Fruit fly (Drosophila melanogaster) whole organism, embryonic: ENCODE results near the gene ocn.

ENCODE experiments used
- B-H2 ChIP-seq: fragments of 200-800 bp; sonication (Bioruptor generic); optimal IDR thresholded peaks from 2 replicates; lab custom pipeline; 2018; ENCODE audit warnings: missing biosample characterization, mild to moderate bottlenecking, missing genetic modification characterization
- CG11398 ChIP-seq: fragments of 200-800 bp; sonication (Bioruptor generic); optimal IDR thresholded peaks from 2 replicates; lab custom pipeline; 2016; ENCODE audit warnings: missing biosample characterization, missing genetic modification characterization
- CG11560 ChIP-seq: fragments of 200-800 bp; sonication (Bioruptor generic); IDR thresholded peaks from 3 replicates; pipeline ENCODE4 v1.3.6; 2022; ENCODE audit warnings: missing biosample characterization, missing genetic modification characterization
- CG13287 ChIP-seq: fragments of 200-800 bp; sonication (Bioruptor generic); IDR thresholded peaks from 2 replicates; pipeline ENCODE4 v1.3.6; 2022; ENCODE audit warnings: missing biosample characterization, missing genetic modification characterization; ENCODE audit not compliant: partially characterized antibody
- CG1647 ChIP-seq: fragments of 200-800 bp; sonication (Bioruptor generic); optimal IDR thresholded peaks from 3 replicates; lab custom pipeline; 2016; ENCODE audit warnings: missing biosample characterization, missing genetic modification characterization
- CG2712 ChIP-seq: fragments of 200-800 bp; optimal IDR thresholded peaks from 3 replicates; lab custom pipeline; 2019; ENCODE audit warnings: missing biosample characterization, mild to moderate bottlenecking, missing genetic modification characterization, moderate library complexity
- CG31441 ChIP-seq: fragments of 200-800 bp; sonication (Bioruptor generic); IDR thresholded peaks from 2 replicates; pipeline ENCODE4 v1.3.6; 2022; ENCODE audit warnings: missing biosample characterization, missing genetic modification characterization
- CG32532 ChIP-seq: fragments of 200-800 bp; sonication (Bioruptor generic); IDR thresholded peaks from 2 replicates; pipeline ENCODE4 v1.3.6; 2022; ENCODE audit warnings: missing biosample characterization, missing genetic modification characterization
- CG34376 ChIP-seq: fragments of 200-800 bp; sonication (Bioruptor generic); optimal IDR thresholded peaks from 2 replicates; lab custom pipeline; 2018; ENCODE audit warnings: missing biosample characterization, mild to moderate bottlenecking, missing genetic modification characterization
- CG3726 ChIP-seq: fragments of 200-800 bp; sonication (Bioruptor generic); IDR thresholded peaks from 3 replicates; pipeline ENCODE4, ENCODE4 v1.3.6; 2022; ENCODE audit warnings: missing biosample characterization, missing genetic modification characterization
- CG42726 ChIP-seq: fragments of 200-800 bp; sonication (Bioruptor generic); IDR thresholded peaks from 2 replicates; pipeline ENCODE4 v1.3.6; 2022; ENCODE audit warnings: missing biosample characterization, missing genetic modification characterization; ENCODE audit not compliant: partially characterized antibody
- CG4617 ChIP-seq: fragments of 200-800 bp; sonication (Bioruptor generic); optimal IDR thresholded peaks from 3 replicates; lab custom pipeline; 2016; ENCODE audit warnings: missing biosample characterization, missing genetic modification characterization, borderline replicate concordance
- CG6254 ChIP-seq: fragments of 200-800 bp; sonication (Bioruptor generic); optimal IDR thresholded peaks from 3 replicates; lab custom pipeline; 2017; ENCODE audit warnings: mild to moderate bottlenecking, missing biosample characterization, missing genetic modification reagents, missing genetic modification characterization
- CG6654 ChIP-seq: fragments of 200-800 bp; sonication (Bioruptor generic); optimal IDR thresholded peaks from 2 replicates; lab custom pipeline; 2017; ENCODE audit warnings: missing biosample characterization, mild to moderate bottlenecking, missing genetic modification characterization
- CG7963 ChIP-seq: fragments of 200-800 bp; sonication (Bioruptor generic); IDR thresholded peaks from 3 replicates; pipeline ENCODE4 v1.3.6; 2022; ENCODE audit warnings: missing biosample characterization, missing genetic modification characterization; ENCODE audit not compliant: partially characterized antibody
- CG8089 ChIP-seq: fragments of 200-800 bp; sonication (Bioruptor generic); optimal IDR thresholded peaks from 3 replicates; lab custom pipeline; 2016; ENCODE audit warnings: missing biosample characterization, missing genetic modification characterization
- CG8388 ChIP-seq: fragments of 200-800 bp; sonication (Bioruptor generic); optimal IDR thresholded peaks from 2 replicates; lab custom pipeline; 2019; ENCODE audit warnings: missing biosample characterization, mild to moderate bottlenecking, missing genetic modification characterization, moderate library complexity
- CG9797 ChIP-seq: fragments of 200-800 bp; sonication (Bioruptor generic); optimal IDR thresholded peaks from 3 replicates; lab custom pipeline; 2018; ENCODE audit warnings: missing biosample characterization, mild to moderate bottlenecking, missing genetic modification characterization
- Camta ChIP-seq: fragments of 200-800 bp; sonication (Bioruptor generic); optimal IDR thresholded peaks from 2 replicates; lab custom pipeline; 2016; ENCODE audit warnings: missing biosample characterization, missing genetic modification characterization
- Drgx ChIP-seq: fragments of 200-800 bp; sonication (Bioruptor generic); IDR thresholded peaks from 2 replicates; pipeline ENCODE4 v1.3.6; 2022; ENCODE audit warnings: missing biosample characterization, missing genetic modification characterization
- Fer1 ChIP-seq: fragments of 200-800 bp; sonication (Bioruptor generic); optimal IDR thresholded peaks from 2 replicates; lab custom pipeline; 2017; ENCODE audit warnings: missing biosample characterization, mild to moderate bottlenecking, missing genetic modification characterization
- Fer2 ChIP-seq: fragments of 200-800 bp; sonication (Bioruptor generic); optimal IDR thresholded peaks from 2 replicates; lab custom pipeline; 2018; ENCODE audit warnings: missing biosample characterization, mild to moderate bottlenecking, missing genetic modification characterization, moderate library complexity
- GATAe ChIP-seq: fragments of 200-800 bp; sonication (Bioruptor generic); conservative IDR thresholded peaks from 2 replicates; pipeline ENCODE4 v1.3.6; 2022; ENCODE audit warnings: missing biosample characterization, missing genetic modification characterization
- Hr3 ChIP-seq: fragments of 200-800 bp; sonication (Bioruptor generic); optimal IDR thresholded peaks from 3 replicates; lab custom pipeline; 2016; ENCODE audit warnings: missing biosample characterization, missing genetic modification characterization
- Hr51 ChIP-seq, 2 experiments: fragments of 200-800 bp; sonication (Bioruptor generic); optimal IDR thresholded peaks; 2 replicates in 1 of 2; 3 replicates in 1 of 2; lab custom pipeline; 2016 to 2018; ENCODE audit warnings: missing biosample characterization in 2 of 2, missing genetic modification characterization in 2 of 2, mild to moderate bottlenecking in 1 of 2, moderate library complexity in 1 of 2
- Jarid2 ChIP-seq: fragments of 200-800 bp; sonication (Bioruptor generic); optimal IDR thresholded peaks from 3 replicates; lab custom pipeline; 2017; ENCODE audit warnings: mild to moderate bottlenecking, missing biosample characterization, missing genetic modification reagents, missing genetic modification characterization
- Lhr ChIP-seq: fragments of 200-800 bp; sonication (Bioruptor generic); optimal IDR thresholded peaks from 3 replicates; lab custom pipeline; 2017; ENCODE audit warnings: mild to moderate bottlenecking, missing biosample characterization, missing genetic modification reagents, missing genetic modification characterization
- Lim3 ChIP-seq: fragments of 200-800 bp; sonication (Bioruptor generic); IDR thresholded peaks from 2 replicates; pipeline ENCODE4 v1.3.6; 2022; ENCODE audit warnings: missing biosample characterization, missing genetic modification characterization
- Lpt ChIP-seq: fragments of >200 bp; optimal IDR thresholded peaks from 2 replicates; lab custom pipeline; 2018; ENCODE audit warnings: missing biosample characterization, missing genetic modification characterization
- Oaz ChIP-seq: fragments of 200-800 bp; sonication (Bioruptor generic); IDR thresholded peaks from 2 replicates; pipeline ENCODE4 v1.3.6; 2022; ENCODE audit warnings: missing biosample characterization, missing genetic modification characterization
- Xbp1 ChIP-seq: fragments of 200-800 bp; sonication (Bioruptor generic); optimal IDR thresholded peaks from 3 replicates; lab custom pipeline; 2016; ENCODE audit warnings: missing biosample characterization, mild to moderate bottlenecking, missing genetic modification characterization
- az2 ChIP-seq: fragments of 200-800 bp; sonication (Bioruptor generic); optimal IDR thresholded peaks from 3 replicates; lab custom pipeline; 2016; ENCODE audit warnings: missing biosample characterization, missing genetic modification characterization
- croc ChIP-seq: fragments of 200-800 bp; sonication (Bioruptor generic); conservative IDR thresholded peaks from 3 replicates; pipeline ENCODE4 v1.3.6; 2022; ENCODE audit warnings: missing biosample characterization, missing genetic modification characterization
- esg ChIP-seq: fragments of 200-800 bp; sonication (Bioruptor generic); conservative IDR thresholded peaks from 2 replicates; pipeline ENCODE4 v1.3.6; 2022; ENCODE audit warnings: missing biosample characterization, missing genetic modification characterization
- eve ChIP-seq, 2 experiments: fragments of >200 bp; optimal IDR thresholded peaks; 2 replicates each; lab custom pipeline; 2017; ENCODE audit warnings: missing biosample characterization in 2 of 2, missing genetic modification characterization in 2 of 2
- fd102C ChIP-seq: fragments of 200-800 bp; sonication (Bioruptor generic); optimal IDR thresholded peaks from 2 replicates; lab custom pipeline; 2018; ENCODE audit warnings: missing biosample characterization, mild to moderate bottlenecking, missing genetic modification characterization, moderate library complexity
- fd96Cb ChIP-seq: fragments of 200-800 bp; sonication (Bioruptor generic); optimal IDR thresholded peaks from 2 replicates; lab custom pipeline; 2018; ENCODE audit warnings: missing biosample characterization, mild to moderate bottlenecking, missing genetic modification characterization, moderate library complexity
- klu ChIP-seq: fragments of 200-800 bp; sonication (Bioruptor generic); IDR thresholded peaks from 2 replicates; pipeline ENCODE4 v1.3.6; 2022; ENCODE audit warnings: missing biosample characterization, missing genetic modification characterization
- lbe ChIP-seq: fragments of 200-800 bp; sonication (Bioruptor generic); optimal IDR thresholded peaks from 2 replicates; lab custom pipeline; 2016; ENCODE audit warnings: missing biosample characterization, mild to moderate bottlenecking, missing genetic modification characterization
- lilli ChIP-seq: fragments of 200-800 bp; sonication (Bioruptor generic); optimal IDR thresholded peaks from 3 replicates; lab custom pipeline; 2016; ENCODE audit warnings: missing biosample characterization, missing genetic modification characterization
- mam ChIP-seq: fragments of 200-800 bp; sonication (Bioruptor generic); optimal IDR thresholded peaks from 3 replicates; lab custom pipeline; 2016; ENCODE audit warnings: missing biosample characterization, missing genetic modification characterization
- otp ChIP-seq: fragments of 200-800 bp; sonication (Bioruptor generic); IDR thresholded peaks from 3 replicates; pipeline ENCODE4, ENCODE4 v1.3.6; 2022; ENCODE audit warnings: missing biosample characterization, missing genetic modification characterization
- pb ChIP-seq: fragments of 200-800 bp; sonication (Bioruptor generic); optimal IDR thresholded peaks from 3 replicates; lab custom pipeline; 2016; ENCODE audit warnings: missing biosample characterization, missing genetic modification characterization
- pfk ChIP-seq: fragments of 200-800 bp; sonication (Bioruptor generic); optimal IDR thresholded peaks from 2 replicates; lab custom pipeline; 2018; ENCODE audit warnings: missing biosample characterization, mild to moderate bottlenecking, missing genetic modification characterization, moderate library complexity
- phol ChIP-seq: fragments of 200-800 bp; sonication (Bioruptor generic); optimal IDR thresholded peaks from 3 replicates; lab custom pipeline; 2018; ENCODE audit warnings: missing biosample characterization, mild to moderate bottlenecking, missing genetic modification characterization, moderate library complexity
- pnt ChIP-seq: fragments of 200-800 bp; sonication (Bioruptor generic); optimal IDR thresholded peaks from 3 replicates; lab custom pipeline; 2016; ENCODE audit warnings: missing biosample characterization, missing genetic modification characterization
- schlank ChIP-seq: fragments of 200-800 bp; sonication (Bioruptor generic); optimal IDR thresholded peaks from 2 replicates; lab custom pipeline; 2018; ENCODE audit warnings: missing biosample characterization, mild to moderate bottlenecking, missing genetic modification characterization
- sens ChIP-seq: fragments of 200-800 bp; sonication (Bioruptor generic); peaks from one replicate; lab custom pipeline; 2016; ENCODE audit warnings: missing biosample characterization, missing genetic modification characterization
- so ChIP-seq: fragments of 200-800 bp; sonication (Bioruptor generic); IDR thresholded peaks from 3 replicates; pipeline ENCODE4 v1.3.6; 2022; ENCODE audit warnings: missing biosample characterization, missing genetic modification characterization
- tx ChIP-seq: fragments of 200-800 bp; sonication (Bioruptor generic); optimal IDR thresholded peaks from 2 replicates; lab custom pipeline; 2016; ENCODE audit warnings: missing biosample characterization, missing genetic modification characterization
- wor ChIP-seq: fragments of 200-800 bp; sonication (Bioruptor generic); IDR thresholded peaks from 2 replicates; pipeline ENCODE4 v1.3.6; 2022; ENCODE audit warnings: missing biosample characterization, missing genetic modification characterization
- zf30C ChIP-seq: fragments of 200-800 bp; sonication (Bioruptor generic); optimal IDR thresholded peaks from 3 replicates; lab custom pipeline; 2018; ENCODE audit warnings: missing biosample characterization, mild to moderate bottlenecking, missing genetic modification characterization

The ocn gene

dm6 chr3R:30004648-30005047, 32.9 kb downstream of the ocn start, which contains the start of the genes Nlp and Nph (continued):
- TF ChIP-seq mam (GFP tag; lab: Kevin White, UChicago) (peak; percentile 36), CG1647 (no peak), sens (GFP tag; lab: Kevin White, UChicago) (peak; percentile 80), CG9797 (GFP tag; lab: Kevin White, UChicago) (peak; percentile 61), CG8089 (GFP tag; lab: Kevin White, UChicago) (no peak), klu (GFP tag; lab: Robert Waterston, UW) (no peak), az2 (GFP tag; lab: Kevin White, UChicago) (no peak), fd102C (no peak), CG6654 (GFP tag; lab: Kevin White, UChicago) (no peak), Oaz (GFP tag; lab: Robert Waterston, UW) (no peak), otp (GFP tag; lab: Robert Waterston, UW) (no peak), phol (tag; lab: Kevin White, UChicago) (peak; percentile 92), CG34376 (GFP tag; lab: Kevin White, UChicago) (no peak), CG7963 (GFP tag; lab: Robert Waterston, UW) (peak; percentile 62), Drgx (no peak), CG42726 (GFP tag; lab: Robert Waterston, UW) (no peak), Lim3 (no peak), Fer1 (GFP tag; lab: Kevin White, UChicago) (peak; percentile 52), tx (no peak), CG32532 (GFP tag; lab: Robert Waterston, UW) (peak; percentile 43; the same call in 1 of the 2 replicates), Hr3 (no peak), eve (GFP tag; optimal IDR thresholded peaks at IDR 0.05; lab: Kevin White, UChicago) (no peak), CG11560 (peak; percentile 93), so (GFP tag; lab: Robert Waterston, UW) (no peak), fd96Cb (tag; lab: Kevin White, UChicago) (no peak), CG8388 (no peak), Xbp1 (peak; percentile 35), pfk (GFP tag; lab: Kevin White, UChicago) (no peak), pb (no peak), Jarid2 (GFP tag; lab: Kevin White, UChicago) (no peak), pnt (GFP tag; lab: Kevin White, UChicago) (no peak), Lpt (GFP tag; lab: Kevin White, UChicago) (no peak), Camta (GFP tag; lab: Kevin White, UChicago) (no peak), CG11398 (GFP tag; lab: Kevin White, UChicago) (no peak), CG31441 (GFP tag; lab: Robert Waterston, UW) (no peak), B-H2 (GFP tag; lab: Kevin White, UChicago) (peak; percentile 29), croc (no peak), esg (no peak), CG6254 (GFP tag; lab: Kevin White, UChicago) (no peak), Hr51 (GFP tag; optimal IDR thresholded peaks at IDR 0.05; lab: Kevin White, UChicago) (no peak), CG2712 (tag; lab: Kevin White, UChicago) (peak; percentile 49), CG4617 (GFP tag; lab: Kevin White, UChicago) (peak; percentile 28), lbe (no peak), Fer2 (tag; lab: Kevin White, UChicago) (no peak), Lhr (GFP tag; lab: Kevin White, UChicago) (no peak), GATAe (GFP tag; lab: Robert Waterston, UW) (no peak), wor (GFP tag; lab: Robert Waterston, UW) (no peak), schlank (tag; lab: Kevin White, UChicago) (no peak), CG3726 (GFP tag; lab: Robert Waterston, UW) (no peak), CG13287 (GFP tag; lab: Robert Waterston, UW) (peak; percentile 95), lilli (peak; percentile 54), zf30C (GFP tag; lab: Kevin White, UChicago) (no peak)
